Fruit fly (Drosophila melanogaster) whole organism, embryonic: Measurements from ENCODE around the gene Dlip1.

Experiments
- Abd-B ChIP-seq: fragments of 200-800 bp; sonication (Bioruptor generic); optimal IDR thresholded peaks from 2 replicates; lab custom pipeline; 2018; ENCODE audit warnings: missing biosample characterization, mild to moderate bottlenecking, missing genetic modification characterization, moderate library complexity
- Adf1 ChIP-seq: fragments of 200-800 bp; sonication (Bioruptor generic); IDR thresholded peaks from 2 replicates; pipeline ENCODE4 v1.3.6; 2022; ENCODE audit warnings: missing biosample characterization, missing genetic modification characterization
- CG10209 ChIP-seq: fragments of 200-800 bp; sonication (Bioruptor generic); optimal IDR thresholded peaks from 3 replicates; lab custom pipeline; 2017; ENCODE audit warnings: missing biosample characterization, mild to moderate bottlenecking, missing genetic modification characterization, missing genetic modification reagents
- CG10654 ChIP-seq: fragments of 200-800 bp; sonication (Bioruptor generic); optimal IDR thresholded peaks from 2 replicates; lab custom pipeline; 2016; ENCODE audit warnings: missing biosample characterization, missing genetic modification characterization
- CG11560 ChIP-seq: fragments of 200-800 bp; sonication (Bioruptor generic); IDR thresholded peaks from 3 replicates; pipeline ENCODE4 v1.3.6; 2022; ENCODE audit warnings: missing biosample characterization, missing genetic modification characterization
- CG15073 ChIP-seq: fragments of 200-800 bp; sonication (Bioruptor generic); optimal IDR thresholded peaks from 2 replicates; lab custom pipeline; 2016; ENCODE audit warnings: missing biosample characterization, missing genetic modification characterization
- CG1647 ChIP-seq: fragments of 200-800 bp; sonication (Bioruptor generic); optimal IDR thresholded peaks from 3 replicates; lab custom pipeline; 2016; ENCODE audit warnings: missing biosample characterization, missing genetic modification characterization
- CG17359 ChIP-seq: fragments of 200-800 bp; sonication (Bioruptor generic); optimal IDR thresholded peaks from 3 replicates; lab custom pipeline; 2018; ENCODE audit warnings: missing biosample characterization, mild to moderate bottlenecking, missing genetic modification characterization, moderate library complexity
- CG17829 ChIP-seq: fragments of 200-800 bp; optimal IDR thresholded peaks from 2 replicates; lab custom pipeline; 2019; ENCODE audit warnings: missing biosample characterization, mild to moderate bottlenecking, missing genetic modification characterization, moderate library complexity
- CG18262 ChIP-seq: fragments of 200-800 bp; optimal IDR thresholded peaks from 3 replicates; lab custom pipeline; 2019; ENCODE audit warnings: missing biosample characterization, mild to moderate bottlenecking, missing genetic modification characterization, moderate library complexity
- CG2120 ChIP-seq: fragments of 200-800 bp; sonication (Bioruptor generic); optimal IDR thresholded peaks from 3 replicates; lab custom pipeline; 2016; ENCODE audit warnings: missing biosample characterization, missing genetic modification characterization
- CG3065 ChIP-seq: fragments of 200-800 bp; sonication (Bioruptor generic); optimal IDR thresholded peaks from 2 replicates; lab custom pipeline; 2016; ENCODE audit warnings: missing biosample characterization, missing genetic modification characterization
- CG34224 ChIP-seq: fragments of 200-800 bp; sonication (Bioruptor generic); IDR thresholded peaks from 3 replicates; pipeline ENCODE4 v1.3.6; 2022; ENCODE audit warnings: missing biosample characterization, missing genetic modification characterization; ENCODE audit not compliant: partially characterized antibody
- CG3847 ChIP-seq: fragments of 200-800 bp; sonication (Bioruptor generic); IDR thresholded peaks from 2 replicates; pipeline ENCODE4 v1.3.6; 2022; ENCODE audit warnings: missing biosample characterization, missing genetic modification characterization
- CG6689 ChIP-seq: fragments of 200-800 bp; sonication (Bioruptor generic); IDR thresholded peaks from 2 replicates; pipeline ENCODE4 v1.3.6; 2022; ENCODE audit warnings: missing biosample characterization, missing genetic modification characterization
- CG8924 ChIP-seq: fragments of 200-800 bp; optimal IDR thresholded peaks from 3 replicates; lab custom pipeline; 2019; ENCODE audit warnings: missing biosample characterization, mild to moderate bottlenecking, missing genetic modification characterization, moderate library complexity
- Chrac-16 ChIP-seq: fragments of 200-800 bp; sonication (Bioruptor generic); optimal IDR thresholded peaks from 3 replicates; lab custom pipeline; 2016; ENCODE audit warnings: missing biosample characterization, missing genetic modification characterization
- D19B ChIP-seq: fragments of 200-800 bp; sonication (Bioruptor generic); optimal IDR thresholded peaks from 2 replicates; lab custom pipeline; 2017; ENCODE audit warnings: missing biosample characterization, mild to moderate bottlenecking, missing genetic modification characterization
- Dad ChIP-seq: fragments of 200-800 bp; sonication (Bioruptor generic); optimal IDR thresholded peaks from 3 replicates; lab custom pipeline; 2016; ENCODE audit warnings: missing biosample characterization, missing genetic modification characterization
- Elba2 ChIP-seq: fragments of 200-800 bp; sonication (Bioruptor generic); optimal IDR thresholded peaks from 3 replicates; lab custom pipeline; 2016; ENCODE audit warnings: missing biosample characterization, missing genetic modification characterization
- Ets65A ChIP-seq: fragments of 200-800 bp; sonication (Bioruptor generic); peaks from one replicate; lab custom pipeline; 2016; ENCODE audit warnings: missing biosample characterization, missing genetic modification characterization
- Ets97D ChIP-seq: fragments of 200-800 bp; sonication (Bioruptor generic); optimal IDR thresholded peaks from 3 replicates; lab custom pipeline; 2016; ENCODE audit warnings: missing biosample characterization, missing genetic modification characterization
- HHEX ChIP-seq: fragments of 200-800 bp; sonication (Bioruptor generic); optimal IDR thresholded peaks from 3 replicates; lab custom pipeline; 2017; ENCODE audit warnings: missing biosample characterization, mild to moderate bottlenecking, missing genetic modification characterization, missing genetic modification reagents
- Hmr ChIP-seq: fragments of 200-800 bp; sonication (Bioruptor generic); optimal IDR thresholded peaks from 3 replicates; lab custom pipeline; 2017; ENCODE audit warnings: mild to moderate bottlenecking, missing biosample characterization, missing genetic modification reagents, missing genetic modification characterization
- Mes4 ChIP-seq: fragments of 200-800 bp; sonication (Bioruptor generic); optimal IDR thresholded peaks from 2 replicates; lab custom pipeline; 2016; ENCODE audit warnings: missing biosample characterization, missing genetic modification characterization
- NFAT ChIP-seq: fragments of 200-800 bp; sonication (Bioruptor generic); IDR thresholded peaks from 2 replicates; pipeline ENCODE4 v1.3.6; 2022; ENCODE audit warnings: missing biosample characterization, missing genetic modification characterization
- Nf-YB ChIP-seq: fragments of 200-800 bp; sonication (Bioruptor generic); optimal IDR thresholded peaks from 3 replicates; lab custom pipeline; 2019; ENCODE audit warnings: missing biosample characterization, mild to moderate bottlenecking, missing genetic modification characterization, moderate library complexity
- Opbp ChIP-seq: fragments of 200-800 bp; sonication (Bioruptor generic); IDR thresholded peaks from 3 replicates; pipeline ENCODE4 v1.3.6; 2022; ENCODE audit warnings: missing biosample characterization, missing genetic modification characterization; ENCODE audit not compliant: partially characterized antibody
- Pdp1 ChIP-seq, 2 experiments: fragments of 200-800 bp; sonication (Bioruptor generic); optimal IDR thresholded peaks; 3 replicates each; lab custom pipeline; 2016; ENCODE audit warnings: missing biosample characterization in 2 of 2, missing genetic modification characterization in 2 of 2, mild to moderate bottlenecking in 1 of 2, moderate library complexity in 1 of 2
- Trl ChIP-seq, 3 experiments: fragments of >200 bp in 2 of 3; fragments of 200-800 bp in 1 of 3; sonication (Bioruptor generic) in 1 of 3; optimal IDR thresholded peaks; 2 replicates in 1 of 3; 3 replicates in 2 of 3; lab custom pipeline; 2016 to 2017; ENCODE audit warnings: missing biosample characterization in 1 of 3, missing genetic modification characterization in 1 of 3
- Vsx1 ChIP-seq: fragments of 200-800 bp; sonication (Bioruptor generic); optimal IDR thresholded peaks from 2 replicates; lab custom pipeline; 2017; ENCODE audit warnings: missing biosample characterization, mild to moderate bottlenecking, missing genetic modification characterization, missing genetic modification reagents
- aop ChIP-seq: fragments of 200-800 bp; sonication (Bioruptor generic); IDR thresholded peaks from 2 replicates; pipeline ENCODE4 v1.3.6; 2022; ENCODE audit warnings: missing biosample characterization, missing genetic modification characterization
- ap ChIP-seq: fragments of 200-800 bp; sonication (Bioruptor generic); IDR thresholded peaks from 2 replicates; pipeline ENCODE4 v1.3.6; 2022; ENCODE audit warnings: missing biosample characterization, missing genetic modification characterization
- bbx ChIP-seq: fragments of 200-800 bp; sonication (Bioruptor generic); IDR thresholded peaks from 2 replicates; pipeline ENCODE4 v1.3.6; 2022; ENCODE audit warnings: missing biosample characterization, missing genetic modification characterization; ENCODE audit not compliant: partially characterized antibody
- cg ChIP-seq: fragments of 200-800 bp; sonication (Bioruptor generic); optimal IDR thresholded peaks from 3 replicates; lab custom pipeline; 2019; ENCODE audit warnings: missing biosample characterization, mild to moderate bottlenecking, missing genetic modification characterization, moderate library complexity
- dmrt99B ChIP-seq: fragments of 200-800 bp; sonication (Bioruptor generic); optimal IDR thresholded peaks from 2 replicates; lab custom pipeline; 2018; ENCODE audit warnings: missing biosample characterization, mild to moderate bottlenecking, missing genetic modification characterization, moderate library complexity
- eve ChIP-seq, 2 experiments: fragments of >200 bp; optimal IDR thresholded peaks; 2 replicates each; lab custom pipeline; 2017; ENCODE audit warnings: missing biosample characterization in 2 of 2, missing genetic modification characterization in 2 of 2
- hb ChIP-seq: fragments of 200-800 bp; sonication (Bioruptor generic); IDR thresholded peaks from 3 replicates; pipeline ENCODE4 v1.3.6; 2022; ENCODE audit warnings: missing biosample characterization, missing genetic modification characterization; ENCODE audit not compliant: partially characterized antibody
- insv ChIP-seq, 2 experiments: fragments of 200-800 bp; sonication (Bioruptor generic); optimal IDR thresholded peaks; 3 replicates each; lab custom pipeline; 2016 to 2018; ENCODE audit warnings: missing biosample characterization in 2 of 2, missing genetic modification characterization in 2 of 2
- lmd ChIP-seq: fragments of 200-800 bp; sonication (Bioruptor generic); IDR thresholded peaks from 2 replicates; pipeline ENCODE4 v1.3.6; 2022; ENCODE audit warnings: missing biosample characterization, missing genetic modification characterization
- p53 ChIP-seq: fragments of 200-800 bp; sonication (Bioruptor generic); optimal IDR thresholded peaks from 2 replicates; lab custom pipeline; 2016; ENCODE audit warnings: missing biosample characterization, missing genetic modification characterization
- row ChIP-seq: fragments of 200-800 bp; sonication (Bioruptor generic); IDR thresholded peaks from 3 replicates; pipeline ENCODE4 v1.3.6; 2022; ENCODE audit warnings: missing biosample characterization, missing genetic modification characterization
- salm ChIP-seq: fragments of 200-800 bp; sonication (Bioruptor generic); optimal IDR thresholded peaks from 2 replicates; lab custom pipeline; 2018; ENCODE audit warnings: missing biosample characterization, mild to moderate bottlenecking, missing genetic modification characterization
- sens ChIP-seq: fragments of 200-800 bp; sonication (Bioruptor generic); peaks from one replicate; lab custom pipeline; 2016; ENCODE audit warnings: missing biosample characterization, missing genetic modification characterization
- unpg ChIP-seq: fragments of 200-800 bp; sonication (Bioruptor generic); optimal IDR thresholded peaks from 3 replicates; lab custom pipeline; 2018; ENCODE audit warnings: missing biosample characterization, mild to moderate bottlenecking, missing genetic modification characterization, moderate library complexity
- vvl ChIP-seq: fragments of 200-800 bp; sonication (Bioruptor generic); IDR thresholded peaks from 2 replicates; pipeline ENCODE4 v1.3.6; 2022; ENCODE audit warnings: missing biosample characterization, missing genetic modification characterization
- zen ChIP-seq: fragments of 200-800 bp; sonication (Bioruptor generic); optimal IDR thresholded peaks from 3 replicates; lab custom pipeline; 2018; ENCODE audit warnings: missing biosample characterization, mild to moderate bottlenecking, missing genetic modification characterization, moderate library complexity
- zfh2 ChIP-seq: fragments of 200-800 bp; sonication (Bioruptor generic); optimal IDR thresholded peaks from 2 replicates; lab custom pipeline; 2016; ENCODE audit warnings: missing biosample characterization, missing genetic modification characterization

Gene Dlip1

dm6 chrX:9110155-9110909 is 48.1 kb upstream of the Dlip1 start:
- peak; percentile 22 for TF ChIP-seq CG8924 (tag; lab: Kevin White, UChicago)
- no peak for TF ChIP-seq HHEX
- 0 out of 3 replicates have a peak, but pooled peaks have one; percentile 10 for TF ChIP-seq CG34224 (GFP tag; lab: Robert Waterston, UW)
- peak; percentile 41 to 61 for TF ChIP-seq Trl (optimal IDR thresholded peaks at IDR 0.05; lab: Kevin White, UChicago)
- TF ChIP-seq Trl (GFP tag; optimal IDR thresholded peaks at IDR 0.05; lab: Kevin White, UChicago), result no peak
- peak in 1 of 2 experiments; percentile 10 for TF ChIP-seq Pdp1 (GFP tag; optimal IDR thresholded peaks at IDR 0.05; lab: Kevin White, UChicago)
- TF ChIP-seq vvl (GFP tag; lab: Robert Waterston, UW), result 0 out of 2 replicates have a peak, but pooled peaks have one; percentile 12
- peak; percentile 53 for TF ChIP-seq sens (GFP tag; lab: Kevin White, UChicago)
- peak; percentile 75 for TF ChIP-seq cg
- TF ChIP-seq insv (GFP tag; optimal IDR thresholded peaks at IDR 0.05; lab: Kevin White, UChicago), result peak in 1 of 2 experiments; percentile 86
- TF ChIP-seq lmd, result no peak
- no peak for TF ChIP-seq ap (GFP tag; lab: Robert Waterston, UW)
- no peak for TF ChIP-seq CG10654 (GFP tag; lab: Kevin White, UChicago)
- TF ChIP-seq, all 482 proteins: peak for 8

dm6 chrX:9117831-9118230 is 40.6 kb upstream of the Dlip1 start:
- TF ChIP-seq sens (GFP tag; lab: Kevin White, UChicago), result peak; percentile 61
- no peak for TF ChIP-seq CG2120 (GFP tag; lab: Kevin White, UChicago)
- no peak for TF ChIP-seq Ets97D (GFP tag; lab: Kevin White, UChicago)
- TF ChIP-seq p53 (GFP tag; lab: Kevin White, UChicago), result no peak
- no peak for TF ChIP-seq dmrt99B (tag; lab: Kevin White, UChicago)
- no peak for TF ChIP-seq zfh2
- no peak for TF ChIP-seq CG15073 (GFP tag; lab: Kevin White, UChicago)
- TF ChIP-seq D19B (GFP tag; lab: Kevin White, UChicago), result no peak
- TF ChIP-seq eve (GFP tag; optimal IDR thresholded peaks at IDR 0.05; lab: Kevin White, UChicago), result no peak
- no peak for TF ChIP-seq Adf1
- TF ChIP-seq Opbp (GFP tag; lab: Robert Waterston, UW), result no peak
- TF ChIP-seq Vsx1 (GFP tag; lab: Kevin White, UChicago), result no peak
- no peak for TF ChIP-seq CG10209
- TF ChIP-seq CG3847, result no peak
- TF ChIP-seq hb (GFP tag; lab: Robert Waterston, UW), result no peak
- no peak for TF ChIP-seq NFAT
- TF ChIP-seq CG11560 (tag; lab: Robert Waterston, UW), result no peak
- no peak for TF ChIP-seq CG1647 (GFP tag; lab: Kevin White, UChicago)
- TF ChIP-seq Mes4 (GFP tag; lab: Kevin White, UChicago), result no peak
- TF ChIP-seq row (GFP tag; lab: Robert Waterston, UW), result 0 out of 3 replicates have a peak, but pooled peaks have one; percentile 2
- no peak for TF ChIP-seq salm (tag; lab: Kevin White, UChicago)
- TF ChIP-seq CG18262 (tag; lab: Kevin White, UChicago), result no peak
- TF ChIP-seq CG17829 (tag; lab: Kevin White, UChicago), result no peak
- TF ChIP-seq Abd-B (GFP tag; lab: Kevin White, UChicago), result no peak
- no peak for TF ChIP-seq Hmr (GFP tag; lab: Kevin White, UChicago)
- TF ChIP-seq Elba2 (GFP tag; lab: Kevin White, UChicago), result peak; percentile 30
- peak; percentile 4 for TF ChIP-seq zen (tag; lab: Kevin White, UChicago)
- no peak for TF ChIP-seq Ets65A (GFP tag; lab: Kevin White, UChicago)
- TF ChIP-seq bbx, result no peak
- TF ChIP-seq aop (GFP tag; lab: Robert Waterston, UW), result no peak
- peak; percentile 49 to 96 for TF ChIP-seq insv (GFP tag; optimal IDR thresholded peaks at IDR 0.05; lab: Kevin White, UChicago)
- TF ChIP-seq Nf-YB (GFP tag; lab: Kevin White, UChicago), result no peak
- TF ChIP-seq unpg (GFP tag; lab: Kevin White, UChicago), result no peak
- no peak for TF ChIP-seq CG6689 (GFP tag; lab: Robert Waterston, UW)
- no peak for TF ChIP-seq CG3065
- TF ChIP-seq Dad, result no peak
- no peak for TF ChIP-seq Chrac-16 (GFP tag; lab: Kevin White, UChicago)
- TF ChIP-seq CG17359 (tag; lab: Kevin White, UChicago), result no peak
